Worm (Caenorhabditis elegans) whole organism, early embryonic: ENCODE data around the gene hrg-10.

ENCODE experiments used
- B0310.2 ChIP-seq: sonication (generic microtip); optimal IDR thresholded peaks from 2 replicates; lab custom pipeline; 2016; ENCODE audit warnings: mild to moderate bottlenecking, missing genetic modification characterization, missing compliant biosample characterization
- F13C5.2 ChIP-seq: sonication (generic microtip); optimal IDR thresholded peaks from 2 replicates; lab custom pipeline; 2017; ENCODE audit warnings: mild to moderate bottlenecking, missing genetic modification characterization, inconsistent platforms, missing compliant biosample characterization
- aly-1 ChIP-seq: sonication (generic microtip); optimal IDR thresholded peaks from 2 replicates; lab custom pipeline; 2016; ENCODE audit warnings: missing genetic modification characterization, missing compliant biosample characterization
- ama-1 ChIP-seq: fragments of 150-350 bp; optimal IDR thresholded peaks from 2 replicates; lab custom pipeline; 2014
- ceh-13 ChIP-seq: fragments of 200-800 bp; sonication (Bioruptor generic); optimal IDR thresholded peaks from 2 replicates; lab custom pipeline; 2018; ENCODE audit warnings: mild to moderate bottlenecking, missing genetic modification characterization, missing compliant biosample characterization
- ceh-36 ChIP-seq: sonication (generic microtip); optimal IDR thresholded peaks from 2 replicates; lab custom pipeline; 2016; ENCODE audit warnings: missing genetic modification characterization, inconsistent platforms, missing compliant biosample characterization
- ets-7 ChIP-seq: sonication (generic microtip); optimal IDR thresholded peaks from 2 replicates; lab custom pipeline; 2016; ENCODE audit warnings: missing genotype, missing genetic modification characterization, missing compliant biosample characterization
- flt-1 ChIP-seq: fragments of 200-800 bp; sonication (Bioruptor generic); IDR thresholded peaks from 2 replicates; pipeline ENCODE4 v1.3.6; 2022; ENCODE audit warnings: missing genetic modification characterization, missing compliant biosample characterization
- hmbx-1 ChIP-seq: sonication (generic microtip); optimal IDR thresholded peaks from 2 replicates; lab custom pipeline; 2016; ENCODE audit warnings: mild to moderate bottlenecking, missing genetic modification characterization, missing compliant biosample characterization
- hmg-4 ChIP-seq: fragments of 200-800 bp; sonication (Bioruptor generic); optimal IDR thresholded peaks from 2 replicates; lab custom pipeline; 2018; ENCODE audit warnings: mild to moderate bottlenecking, missing genetic modification characterization, missing compliant biosample characterization
- hnd-1 ChIP-seq: sonication (generic microtip); optimal IDR thresholded peaks from 2 replicates; lab custom pipeline; 2016; ENCODE audit warnings: missing genetic modification characterization, missing compliant biosample characterization
- pes-1 ChIP-seq: fragments of 200-800 bp; sonication (Bioruptor generic); IDR thresholded peaks from 2 replicates; pipeline ENCODE4 v1.3.6; 2022; ENCODE audit warnings: missing genetic modification reagents, missing genetic modification characterization, missing compliant biosample characterization
- scrt-1 ChIP-seq: fragments of 200-800 bp; sonication (Bioruptor generic); IDR thresholded peaks from 2 replicates; pipeline ENCODE4 v1.3.6; 2022; ENCODE audit warnings: missing genetic modification characterization, missing compliant biosample characterization
- sea-1 ChIP-seq: fragments of 200-800 bp; sonication (Bioruptor generic); conservative IDR thresholded peaks from 2 replicates; pipeline ENCODE4 v1.3.6; 2022; ENCODE audit warnings: missing genetic modification characterization, missing compliant biosample characterization
- tbx-11 ChIP-seq: fragments of 200-800 bp; sonication (Bioruptor generic); IDR thresholded peaks from 2 replicates; pipeline ENCODE4 v1.3.6; 2022; ENCODE audit warnings: missing genetic modification characterization, missing compliant biosample characterization
- tbx-37 ChIP-seq: fragments of 200-800 bp; sonication (Bioruptor generic); conservative IDR thresholded peaks from 2 replicates; pipeline ENCODE4 v1.3.6; 2022; ENCODE audit warnings: missing genetic modification reagents, missing genetic modification characterization, missing compliant biosample characterization
- tra-4 ChIP-seq: sonication (generic microtip); optimal IDR thresholded peaks from 2 replicates; lab custom pipeline; 2017; ENCODE audit warnings: missing genetic modification characterization, missing compliant biosample characterization

The hrg-10 gene

ce11 chrV:18937578-18937977 lies 19.5 kb downstream of the hrg-10 start:
- TF ChIP-seq ceh-13 (GFP tag; lab: Kevin White, UChicago) = no peak
- TF ChIP-seq scrt-1 = no peak
- TF ChIP-seq hmbx-1 (tag; lab: Kevin White, UChicago) = no peak
- no peak for TF ChIP-seq hnd-1 (tag; lab: Kevin White, UChicago)
- no peak for TF ChIP-seq ama-1 (lab: Kevin White, UChicago)
- no peak for TF ChIP-seq B0310.2
- no peak for TF ChIP-seq flt-1 (GFP tag; lab: Robert Waterston, UW)
- no peak for TF ChIP-seq tbx-11 (GFP tag; lab: Robert Waterston, UW)
- TF ChIP-seq tra-4 (tag; lab: Kevin White, UChicago) = no peak
- TF ChIP-seq tbx-37 (GFP tag; lab: Robert Waterston, UW) = no peak
- no peak for TF ChIP-seq ets-7
- TF ChIP-seq sea-1 = no peak
- no peak for TF ChIP-seq hmg-4
- no peak for TF ChIP-seq pes-1 (GFP tag; lab: Robert Waterston, UW)
- TF ChIP-seq F13C5.2 (tag; lab: Kevin White, UChicago) = no peak

- TF ChIP-seq hmg-4 (no peak), ceh-36 (tag; lab: Kevin White, UChicago) (no peak), flt-1 (GFP tag; lab: Robert Waterston, UW) (no peak), tra-4 (tag; lab: Kevin White, UChicago) (no peak), B0310.2 (no peak), sea-1 (no peak), hnd-1 (tag; lab: Kevin White, UChicago) (no peak), ets-7 (no peak), ama-1 (lab: Kevin White, UChicago) (no peak), tbx-11 (GFP tag; lab: Robert Waterston, UW) (no peak), hmbx-1 (tag; lab: Kevin White, UChicago) (no peak), aly-1 (tag; lab: Kevin White, UChicago) (no peak), tbx-37 (GFP tag; lab: Robert Waterston, UW) (no peak)
These were observed 22.6 kb downstream of the hrg-10 start for ce11 chrV:18934539-18934938.

ce11 chrV:18931279-18931678 lies 25.8 kb downstream of the hrg-10 start, which contains the start of gene ptr-22:
Gene ptr-22 (minus strand): TSS chrV:18931379.
- no peak for TF ChIP-seq hmg-4
- TF ChIP-seq scrt-1 = no peak
- TF ChIP-seq ceh-36 (tag; lab: Kevin White, UChicago) = no peak
- TF ChIP-seq sea-1 = no peak
- no peak for TF ChIP-seq aly-1 (tag; lab: Kevin White, UChicago)
- no peak for TF ChIP-seq tbx-37 (GFP tag; lab: Robert Waterston, UW)
- TF ChIP-seq tbx-11 (GFP tag; lab: Robert Waterston, UW) = no peak

ce11 chrV:18930748-18931147 lies 26.4 kb downstream of the hrg-10 start:
- TF ChIP-seq scrt-1 (no peak), ceh-13 (GFP tag; lab: Kevin White, UChicago) (no peak), pes-1 (GFP tag; lab: Robert Waterston, UW) (no peak), ets-7 (no peak), tbx-11 (GFP tag; lab: Robert Waterston, UW) (no peak), flt-1 (GFP tag; lab: Robert Waterston, UW) (no peak), hnd-1 (tag; lab: Kevin White, UChicago) (no peak), ceh-36 (tag; lab: Kevin White, UChicago) (no peak), hmbx-1 (tag; lab: Kevin White, UChicago) (no peak), aly-1 (tag; lab: Kevin White, UChicago) (no peak), F13C5.2 (tag; lab: Kevin White, UChicago) (no peak)

DNA sequence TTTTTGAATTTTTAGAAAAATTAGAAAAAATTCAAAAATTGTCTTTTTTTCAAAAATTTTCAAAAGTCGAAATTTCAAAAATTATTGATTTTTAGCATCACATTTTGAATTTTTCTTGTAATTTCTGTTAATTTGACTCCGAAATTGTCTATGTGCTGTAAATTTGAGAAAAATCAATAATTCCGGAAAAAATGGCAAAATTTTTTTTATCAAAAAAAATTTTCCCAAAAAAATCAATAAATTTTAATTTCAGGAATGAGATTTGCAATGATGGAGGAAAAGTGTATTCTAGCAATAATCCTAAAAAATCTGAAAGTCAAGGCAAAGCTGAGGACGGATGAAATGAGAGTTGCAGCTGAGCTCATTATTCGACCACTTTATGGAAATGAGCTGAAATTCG lies 39.7 kb downstream of the hrg-10 start:
- no peak for TF ChIP-seq ceh-13 (GFP tag; lab: Kevin White, UChicago)
- no peak for TF ChIP-seq hnd-1 (tag; lab: Kevin White, UChicago)
- no peak for TF ChIP-seq flt-1 (GFP tag; lab: Robert Waterston, UW)
- no peak for TF ChIP-seq tra-4 (tag; lab: Kevin White, UChicago)
- no peak for TF ChIP-seq sea-1
- TF ChIP-seq ama-1 (lab: Kevin White, UChicago) = no peak
- no peak for TF ChIP-seq hmg-4
- no peak for TF ChIP-seq tbx-37 (GFP tag; lab: Robert Waterston, UW)
- TF ChIP-seq tbx-11 (GFP tag; lab: Robert Waterston, UW) = no peak
- no peak for TF ChIP-seq pes-1 (GFP tag; lab: Robert Waterston, UW)
- TF ChIP-seq ceh-36 (tag; lab: Kevin White, UChicago) = no peak
- no peak for TF ChIP-seq F13C5.2 (tag; lab: Kevin White, UChicago)
- TF ChIP-seq B0310.2 = no peak
- TF ChIP-seq ets-7 = no peak
- no peak for TF ChIP-seq hmbx-1 (tag; lab: Kevin White, UChicago)

- TF ChIP-seq ceh-13 (GFP tag; lab: Kevin White, UChicago) (no peak), F13C5.2 (tag; lab: Kevin White, UChicago) (no peak), hmg-4 (no peak), ets-7 (no peak)
These were observed 44.0 kb downstream of the hrg-10 start for ce11 chrV:18913120-18913519.

DNA sequence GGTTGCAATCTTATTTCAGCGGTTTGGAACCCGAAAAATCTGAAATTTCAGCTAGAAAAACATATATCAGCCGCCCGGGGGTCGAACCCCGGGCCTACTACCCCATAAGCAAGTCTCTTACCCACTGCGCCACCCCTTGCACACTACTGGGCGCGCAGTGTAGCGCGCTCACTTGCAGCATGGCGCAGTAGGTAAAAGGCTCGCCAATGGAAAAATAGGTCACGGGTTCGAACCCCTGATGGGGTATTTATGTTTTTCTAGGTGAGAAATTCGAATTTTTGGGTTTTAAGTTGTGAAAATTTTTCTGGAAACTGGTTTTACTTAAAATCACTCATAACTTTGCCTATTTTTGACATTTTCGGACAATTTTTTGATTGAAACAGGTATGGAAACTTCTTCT lies 44.6 kb downstream of the hrg-10 start:
- TF ChIP-seq ceh-13 (GFP tag; lab: Kevin White, UChicago) (no peak), flt-1 (GFP tag; lab: Robert Waterston, UW) (no peak), tbx-37 (GFP tag; lab: Robert Waterston, UW) (no peak), ceh-36 (tag; lab: Kevin White, UChicago) (no peak)

- TF ChIP-seq tbx-11 (GFP tag; lab: Robert Waterston, UW) = no peak
- no peak for TF ChIP-seq ets-7
- no peak for TF ChIP-seq tbx-37 (GFP tag; lab: Robert Waterston, UW)
- no peak for TF ChIP-seq F13C5.2 (tag; lab: Kevin White, UChicago)
- TF ChIP-seq hmg-4 = no peak
- no peak for TF ChIP-seq pes-1 (GFP tag; lab: Robert Waterston, UW)
- no peak for TF ChIP-seq flt-1 (GFP tag; lab: Robert Waterston, UW)
- TF ChIP-seq aly-1 (tag; lab: Kevin White, UChicago) = no peak
These were observed 45.4 kb downstream of the hrg-10 start, which contains the start of gene cyp-42A1 for ce11 chrV:18911736-18912135. Gene cyp-42A1 (plus strand): TSS chrV:18912036.
